Worm (Caenorhabditis elegans): ENCODE measurements around the gene mlc-2.

Gene mlc-2

DNA sequence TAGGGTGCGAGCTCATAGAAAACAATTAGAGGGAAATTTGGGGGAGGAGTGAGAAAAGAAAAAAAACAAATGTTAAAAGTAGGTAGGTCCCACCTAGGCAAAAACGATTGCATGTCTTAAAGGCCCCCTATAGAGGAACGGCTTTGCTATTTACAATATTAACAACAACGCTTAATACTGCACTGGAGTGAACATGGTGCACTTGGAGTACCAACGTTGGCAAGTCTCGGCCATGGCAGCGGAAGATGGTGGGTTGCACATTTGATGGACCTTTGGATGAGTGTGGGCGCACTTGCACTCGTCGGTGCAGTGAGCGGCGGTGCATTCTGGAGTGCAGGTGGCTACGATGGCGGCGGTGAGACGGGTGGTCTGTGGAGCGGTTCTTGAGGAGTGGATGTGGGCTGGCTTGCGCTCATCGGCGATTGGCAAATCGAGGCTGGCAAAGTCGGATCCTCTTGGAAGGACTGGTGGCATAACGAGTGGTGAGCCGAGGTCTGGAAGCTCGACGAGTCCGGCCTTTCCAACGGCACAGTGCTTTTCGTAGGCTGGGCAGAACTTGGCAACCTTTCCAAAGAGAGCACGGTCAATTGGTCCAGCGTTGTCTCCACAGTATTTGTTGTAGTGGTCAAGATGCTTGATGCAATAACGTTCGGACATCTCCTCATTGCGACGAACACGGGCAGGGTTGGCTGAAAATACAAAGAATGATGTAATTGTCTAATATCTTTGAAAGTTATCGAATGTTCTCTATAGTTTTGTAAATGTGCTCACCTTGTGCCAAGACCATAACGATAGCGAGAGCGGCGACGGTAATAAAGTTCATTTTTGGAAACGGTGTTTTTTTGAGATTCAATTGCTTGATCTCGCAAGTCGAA is 35.6 kb downstream of the mlc-2 start:
- TF ChIP-seq W03F9.2 (tag; optimal IDR thresholded peaks at IDR 0.05) (no peak), dao-5 (tag; optimal IDR thresholded peaks at IDR 0.05) (no peak), him-1 (tag; optimal IDR thresholded peaks at IDR 0.05) (no peak)

DNA sequence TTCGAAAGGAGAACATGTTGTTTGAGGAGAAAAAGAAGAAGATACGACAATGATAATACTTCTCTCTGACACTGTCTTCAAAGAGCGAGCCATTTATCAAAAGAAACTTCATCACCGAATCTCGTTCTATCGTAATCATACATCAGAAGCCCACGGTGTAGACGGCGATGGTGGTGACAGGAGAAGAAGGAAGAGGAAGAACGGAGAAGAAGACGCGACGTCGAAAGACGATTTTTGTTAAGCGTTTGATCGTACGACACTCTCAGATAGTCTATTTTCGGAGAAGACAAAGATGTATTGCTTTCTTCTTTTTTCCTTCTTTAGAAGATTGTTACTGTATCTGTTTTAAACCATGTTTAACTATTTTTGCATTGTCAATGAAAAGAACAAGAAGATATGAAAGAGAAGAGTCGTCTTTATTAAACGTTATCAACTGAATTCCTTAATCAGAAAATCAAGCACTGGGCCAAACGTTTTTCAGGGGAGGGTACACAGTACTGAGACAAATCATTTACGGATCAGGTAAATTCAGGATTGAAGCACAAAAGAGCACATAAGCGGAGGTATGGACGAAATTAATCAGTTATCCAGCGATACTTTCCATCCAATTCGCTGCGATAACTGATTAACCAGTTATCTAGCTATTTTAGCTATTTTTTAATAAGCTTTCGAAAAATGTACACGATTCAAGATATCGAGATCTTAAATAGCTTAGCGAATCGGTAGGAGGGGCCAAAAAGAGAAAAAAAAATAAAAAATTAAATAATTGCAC is 36.4 kb downstream of the mlc-2 start:
- TF ChIP-seq W03F9.2 (tag; optimal IDR thresholded peaks at IDR 0.05) (no peak), him-1 (tag; optimal IDR thresholded peaks at IDR 0.05) (no peak), dao-5 (tag; optimal IDR thresholded peaks at IDR 0.05) (no peak)

DNA sequence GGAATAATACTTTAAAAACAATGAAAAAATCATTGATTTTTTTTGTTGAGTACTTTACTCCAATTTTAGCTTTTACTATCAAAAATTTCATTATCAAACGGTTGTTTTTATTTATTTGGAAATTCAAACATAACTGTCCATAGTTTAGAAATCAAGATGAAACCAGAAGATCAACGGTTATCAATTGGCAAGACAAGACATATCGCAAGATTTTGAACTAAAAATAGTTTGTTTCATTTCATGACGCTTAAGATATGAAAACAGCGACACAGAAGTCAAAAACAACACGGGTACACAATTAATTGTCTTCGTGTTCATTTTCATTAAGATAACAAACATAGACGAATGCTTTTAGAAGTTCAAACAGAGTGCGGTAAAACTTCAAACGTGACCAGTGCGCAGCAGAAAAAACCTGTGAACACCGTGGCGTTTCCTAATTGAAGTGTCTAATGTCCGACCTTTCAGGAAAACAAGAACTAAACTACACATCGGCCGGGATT is 38.8 kb downstream of the mlc-2 start:
- TF ChIP-seq W03F9.2 (tag; optimal IDR thresholded peaks at IDR 0.05) (no peak), dao-5 (tag; optimal IDR thresholded peaks at IDR 0.05) (no peak), him-1 (tag; optimal IDR thresholded peaks at IDR 0.05) (no peak)

DNA sequence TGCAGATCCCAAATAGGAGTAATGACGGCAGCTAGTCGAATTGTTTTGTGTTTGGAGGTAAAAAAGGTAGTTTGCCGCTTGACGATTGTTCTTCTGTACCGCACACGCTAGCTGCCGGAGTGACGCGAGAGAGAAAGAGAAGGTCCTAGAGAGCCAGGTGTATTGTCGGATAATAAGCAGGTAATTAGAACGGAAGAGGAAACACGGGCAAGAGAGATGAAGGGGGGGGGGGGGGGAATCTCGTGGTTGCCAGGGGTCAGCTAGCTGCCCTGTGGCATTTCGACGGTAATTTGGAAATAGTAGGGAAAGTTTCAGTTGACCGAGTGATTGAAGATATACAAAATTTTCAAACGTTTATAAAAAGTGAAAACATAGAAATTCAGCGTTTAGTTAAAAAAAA is 42.5 kb downstream of the mlc-2 start, which contains the start of gene crb-1:
Gene crb-1 (minus strand): TSS at position 147 of the 400 bp plus-strand sequence.
- TF ChIP-seq W03F9.2 (tag; optimal IDR thresholded peaks at IDR 0.05) (no peak), dao-5 (tag; optimal IDR thresholded peaks at IDR 0.05) (no peak), him-1 (tag; optimal IDR thresholded peaks at IDR 0.05) (no peak)

DNA sequence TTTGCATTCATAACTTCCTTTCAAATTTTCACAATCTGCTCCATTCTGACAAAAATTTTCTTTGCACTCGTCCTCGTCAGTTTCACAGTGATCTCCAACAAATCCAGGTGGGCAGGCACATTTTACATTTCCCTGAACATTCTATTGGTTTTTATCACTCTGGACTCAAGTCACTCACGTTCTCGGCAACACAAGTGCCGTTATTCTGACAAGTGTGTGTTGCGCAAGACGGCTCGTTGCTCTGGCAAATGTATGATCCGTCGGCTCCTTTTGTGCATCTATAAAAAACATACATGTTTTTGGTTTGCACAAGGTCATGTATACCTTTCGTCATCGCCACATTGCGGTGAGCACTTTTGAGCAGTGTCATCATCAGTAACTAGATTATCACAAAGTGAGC is 43.7 kb downstream of the mlc-2 start:
- TF ChIP-seq W03F9.2 (tag; optimal IDR thresholded peaks at IDR 0.05) (no peak), dao-5 (tag; optimal IDR thresholded peaks at IDR 0.05) (no peak)

DNA sequence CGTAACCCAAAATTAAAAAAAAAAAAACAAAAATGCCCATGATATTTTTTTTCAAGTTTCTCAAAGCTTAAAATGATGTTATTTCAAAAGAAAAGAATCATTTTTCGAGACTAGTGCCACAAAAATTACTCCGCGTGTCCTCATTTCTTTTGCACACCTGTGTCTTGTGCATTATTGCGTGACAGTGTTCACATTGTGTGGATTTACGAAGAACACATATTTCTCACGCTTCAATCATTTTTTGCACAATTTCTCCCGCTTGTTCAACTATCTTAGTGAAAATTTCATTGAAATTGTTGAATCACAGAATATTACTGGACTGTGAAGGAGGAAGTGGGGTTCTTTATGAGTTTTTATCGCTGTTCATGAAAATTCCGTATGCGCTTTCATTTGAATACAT is 47.5 kb downstream of the mlc-2 start:
- TF ChIP-seq W03F9.2 (tag; optimal IDR thresholded peaks at IDR 0.05) (no peak), dao-5 (tag; optimal IDR thresholded peaks at IDR 0.05) (no peak), him-1 (tag; optimal IDR thresholded peaks at IDR 0.05) (no peak)
